Fruit fly (Drosophila melanogaster) whole organism: ENCODE data around the gene lds.

Experiments used
- Dll ChIP-seq: fragments of >200 bp; optimal IDR thresholded peaks from 2 replicates; lab custom pipeline; 2017
- EcR ChIP-seq, 2 experiments: fragments of >200 bp; optimal IDR thresholded peaks; 2 replicates each; lab custom pipeline; 2017; ENCODE audit warnings: missing biosample characterization in 2 of 2, missing genetic modification characterization in 2 of 2, missing genetic modification reagents in 2 of 2
- psq ChIP-seq: fragments of >200 bp; optimal IDR thresholded peaks from 2 replicates; lab custom pipeline; 2017

DNA sequence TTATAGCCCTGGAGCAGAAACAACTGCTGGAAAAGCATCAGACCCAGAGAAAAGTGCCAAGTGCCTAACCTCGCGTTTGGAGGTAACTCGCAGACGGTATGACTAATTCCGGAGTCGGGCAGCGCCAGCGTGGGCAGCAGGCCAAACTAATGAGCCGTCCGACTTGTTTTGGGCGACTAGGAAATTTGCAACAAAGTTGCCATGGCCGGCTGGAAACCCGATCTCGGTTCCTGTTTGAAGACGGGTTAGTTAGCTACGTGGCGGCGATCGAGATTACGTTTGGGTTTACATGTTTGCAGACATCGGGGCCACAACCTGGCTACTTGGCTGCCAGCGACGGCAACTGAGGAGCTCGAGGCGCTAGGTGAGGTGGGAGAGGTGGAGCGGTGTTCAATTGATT lies 36.8 kb downstream of the lds start:
- TF ChIP-seq Dll (no peak), psq (lab: Kevin White, UChicago) (no peak), EcR (GFP tag; optimal IDR thresholded peaks at IDR 0.05; lab: Kevin White, UChicago) (no peak)
